Worm (Caenorhabditis elegans): Measurements from ENCODE around the gene C44H4.8.

The C44H4.8 gene

ce11 chrX:14561416-14561973, 33.4 kb upstream of the C44H4.8 start (continued):
- TF ChIP-seq ZK337.2 (GFP tag; IDR thresholded peaks at IDR 0.05) (no peak), D1046.2 (GFP tag; IDR thresholded peaks at IDR 0.05) (no peak), daf-19 (GFP tag; conservative IDR thresholded peaks at IDR 0.05) (no peak), gei-8 (GFP tag; optimal IDR thresholded peaks at IDR 0.05) (no peak), nhr-10 (tag; optimal IDR thresholded peaks at IDR 0.05) (no peak), madf-5 (GFP tag; IDR thresholded peaks at IDR 0.05) (no peak), lin-38 (GFP tag; IDR thresholded peaks at IDR 0.05) (peak; percentile 29; the same call in 1 of the 2 replicates), spr-1 (tag; optimal IDR thresholded peaks at IDR 0.05) (no peak), arid-1 (GFP tag; conservative IDR thresholded peaks at IDR 0.05) (no peak), Y5F2A.4 (GFP tag; optimal IDR thresholded peaks at IDR 0.05) (no peak), hlh-11 (tag; optimal IDR thresholded peaks at IDR 0.05) (peak; percentile 81), zfp-3 (GFP tag; conservative IDR thresholded peaks at IDR 0.05) (no peak), ama-1 (optimal IDR thresholded peaks at IDR 0.05) (peak; percentile 40), lin-15B (tag; optimal IDR thresholded peaks at IDR 0.05) (no peak), Y75B8A.6 (GFP tag; IDR thresholded peaks at IDR 0.05) (no peak)

- TF ChIP-seq nhr-76 (tag; optimal IDR thresholded peaks at IDR 0.05), result no peak
- peak; percentile 7 for TF ChIP-seq mes-2 (tag; optimal IDR thresholded peaks at IDR 0.05; ENCODE audit: poor library complexity, severe bottlenecking)
- no peak for TF ChIP-seq gei-8 (GFP tag; optimal IDR thresholded peaks at IDR 0.05)
- TF ChIP-seq mdt-29 (GFP tag; IDR thresholded peaks at IDR 0.05), result peak; percentile 30; the same call in 1 of the 2 replicates
- peak; percentile 7 for TF ChIP-seq nhr-6 (tag; optimal IDR thresholded peaks at IDR 0.05)
- TF ChIP-seq unc-130 (GFP tag; optimal IDR thresholded peaks at IDR 0.05), result no peak
- TF ChIP-seq madf-5 (GFP tag; IDR thresholded peaks at IDR 0.05), result no peak
- no peak for TF ChIP-seq sdz-12 (GFP tag; optimal IDR thresholded peaks at IDR 0.05)
- TF ChIP-seq aly-2 (tag; optimal IDR thresholded peaks at IDR 0.05), result no peak
- TF ChIP-seq jun-1 (tag; optimal IDR thresholded peaks at IDR 0.05), result no peak
- peak in 1 of 2 experiments; percentile 36 for TF ChIP-seq daf-16 (GFP tag; optimal IDR thresholded peaks at IDR 0.05)
- peak; percentile 28 for TF ChIP-seq daf-16 (tag; optimal IDR thresholded peaks at IDR 0.05)
- no peak for TF ChIP-seq D1046.2 (GFP tag; IDR thresholded peaks at IDR 0.05)
- no peak for TF ChIP-seq snpc-4 (tag; optimal IDR thresholded peaks at IDR 0.05)
- TF ChIP-seq mdl-1 (tag; optimal IDR thresholded peaks at IDR 0.05), result peak in 1 of 2 experiments; percentile 30
- TF ChIP-seq nhr-48 (tag; optimal IDR thresholded peaks at IDR 0.05), result peak; percentile 90
- TF ChIP-seq ceh-20 (GFP tag; IDR thresholded peaks at IDR 0.05), result peak; percentile 43; the same call in 1 of the 2 replicates
- no peak for TF ChIP-seq Y75B8A.6 (GFP tag; IDR thresholded peaks at IDR 0.05)
- no peak for TF ChIP-seq daf-19 (GFP tag; conservative IDR thresholded peaks at IDR 0.05)
- TF ChIP-seq nhr-77 (tag; optimal IDR thresholded peaks at IDR 0.05), result peak; percentile 61
- TF ChIP-seq fos-1 (tag; optimal IDR thresholded peaks at IDR 0.05), result no peak
- peak; percentile 97 for TF ChIP-seq nhr-11 (tag; optimal IDR thresholded peaks at IDR 0.05)
- TF ChIP-seq saeg-2 (GFP tag; IDR thresholded peaks at IDR 0.05), result 0 out of 2 replicates have a peak, but pooled peaks have one; percentile 31
- TF ChIP-seq zip-11 (GFP tag; IDR thresholded peaks at IDR 0.05), result no peak
- TF ChIP-seq ztf-11 (tag; optimal IDR thresholded peaks at IDR 0.05), result no peak
- TF ChIP-seq Y5F2A.4 (GFP tag; optimal IDR thresholded peaks at IDR 0.05), result no peak
- no peak for TF ChIP-seq php-3 (GFP tag; IDR thresholded peaks at IDR 0.05)
- TF ChIP-seq hlh-11 (tag; optimal IDR thresholded peaks at IDR 0.05), result peak; percentile 39
- TF ChIP-seq dmd-8 (GFP tag; IDR thresholded peaks at IDR 0.05), result no peak
- TF ChIP-seq R02D3.7 (tag; optimal IDR thresholded peaks at IDR 0.05), result no peak
- TF ChIP-seq lin-13 (GFP tag; optimal IDR thresholded peaks at IDR 0.05), result peak; percentile 58
- TF ChIP-seq nhr-28 (tag; optimal IDR thresholded peaks at IDR 0.05), result peak; percentile 91
- no peak for TF ChIP-seq ceh-28 (tag; optimal IDR thresholded peaks at IDR 0.05)
- TF ChIP-seq mxl-3 (GFP tag; optimal IDR thresholded peaks at IDR 0.05), result no peak
- no peak for TF ChIP-seq F44E2.7 (GFP tag; IDR thresholded peaks at IDR 0.05)
- TF ChIP-seq lsy-2 (tag; optimal IDR thresholded peaks at IDR 0.05), result peak in 1 of 2 experiments; percentile 77
- TF ChIP-seq lin-1 (GFP tag; IDR thresholded peaks at IDR 0.05), result no peak
- TF ChIP-seq unc-39 (tag; optimal IDR thresholded peaks at IDR 0.05), result no peak
- no peak for TF ChIP-seq ZK546.5 (tag; optimal IDR thresholded peaks at IDR 0.05)
- no peak for TF ChIP-seq duxl-1 (tag; optimal IDR thresholded peaks at IDR 0.05; ENCODE audit: poor library complexity)
These were observed 32.4 kb upstream of the C44H4.8 start for ce11 chrX:14562286-14563086.
